Worm (Caenorhabditis elegans): Measurements from ENCODE around the gene str-1.

DNA sequence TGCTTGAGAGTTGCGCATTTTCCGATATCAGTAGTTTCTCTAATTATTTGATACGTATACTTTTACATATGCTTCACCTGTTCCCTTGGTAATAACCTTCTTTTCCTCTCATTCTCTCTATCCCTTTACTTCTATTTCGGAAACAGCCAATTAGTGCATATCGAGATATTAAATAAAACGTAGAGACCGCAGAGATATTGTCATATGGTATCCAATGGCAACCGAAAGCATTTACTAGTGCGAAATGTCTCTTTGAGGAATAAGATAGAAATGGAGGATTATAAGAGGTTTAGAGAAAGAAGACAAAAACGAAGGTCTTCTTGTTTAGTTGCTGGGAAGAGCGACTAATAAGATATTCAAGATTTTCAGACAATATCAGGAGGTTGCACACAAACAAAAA is 17.2 kb upstream of the str-1 start, which contains the start of gene maph-9:
- no peak for TF ChIP-seq nhr-237 (tag; optimal IDR thresholded peaks at IDR 0.05)
- TF ChIP-seq lin-13 (tag; optimal IDR thresholded peaks at IDR 0.05) = no peak
- no peak for TF ChIP-seq M03D4.4 (tag; optimal IDR thresholded peaks at IDR 0.05)
- no peak for TF ChIP-seq nhr-76 (tag; optimal IDR thresholded peaks at IDR 0.05)
- no peak for TF ChIP-seq sem-2 (GFP tag; optimal IDR thresholded peaks at IDR 0.05)
- TF ChIP-seq snpc-4 (tag; optimal IDR thresholded peaks at IDR 0.05) = no peak
- TF ChIP-seq unc-62 (GFP tag; optimal IDR thresholded peaks at IDR 0.05) = no peak
- no peak for TF ChIP-seq nhr-12 (tag; optimal IDR thresholded peaks at IDR 0.05)
- TF ChIP-seq lsy-2 (tag; optimal IDR thresholded peaks at IDR 0.05) = peak; percentile 1

Measured in whole organism, mixed stage, embryonic.